Worm (Caenorhabditis elegans): ENCODE measurements around the gene F01F1.2.

- no peak for TF ChIP-seq mab-5 (tag; optimal IDR thresholded peaks at IDR 0.05)
- no peak for TF ChIP-seq ztf-11 (tag; optimal IDR thresholded peaks at IDR 0.05)
- no peak for TF ChIP-seq mep-1 (tag; optimal IDR thresholded peaks at IDR 0.05)
- TF ChIP-seq lsy-2 (tag; optimal IDR thresholded peaks at IDR 0.05), result no peak
- TF ChIP-seq ces-1 (GFP tag; optimal IDR thresholded peaks at IDR 0.05), result no peak
- no peak for TF ChIP-seq pha-4 (tag; optimal IDR thresholded peaks at IDR 0.05)
- no peak for TF ChIP-seq lin-13 (tag; optimal IDR thresholded peaks at IDR 0.05)
- no peak for TF ChIP-seq nhr-12 (tag; optimal IDR thresholded peaks at IDR 0.05)
- TF ChIP-seq nhr-237 (tag; optimal IDR thresholded peaks at IDR 0.05), result no peak
- no peak for TF ChIP-seq ceh-39 (tag; optimal IDR thresholded peaks at IDR 0.05)
- TF ChIP-seq unc-62 (GFP tag; optimal IDR thresholded peaks at IDR 0.05), result no peak
- TF ChIP-seq snpc-4 (tag; optimal IDR thresholded peaks at IDR 0.05), result no peak
These were observed 42.8 kb downstream of the F01F1.2 start for ce11 chrIII:5921067-5921678.

Measured in whole organism, mixed stage, embryonic.